Fruit fly (Drosophila melanogaster) whole organism, embryonic: ENCODE results near the gene Atox1.

Experiments used
- BtbVII ChIP-seq: fragments of 200-800 bp; sonication (Bioruptor generic); optimal IDR thresholded peaks from 3 replicates; lab custom pipeline; 2017; ENCODE audit warnings: missing biosample characterization, mild to moderate bottlenecking, missing genetic modification characterization
- CG10274 ChIP-seq: fragments of 200-800 bp; sonication (Bioruptor generic); optimal IDR thresholded peaks from 3 replicates; lab custom pipeline; 2017; ENCODE audit warnings: missing biosample characterization, mild to moderate bottlenecking, missing genetic modification characterization
- CG11695 ChIP-seq: fragments of 200-800 bp; sonication (Bioruptor generic); IDR thresholded peaks from 3 replicates; pipeline ENCODE4 v1.3.6; 2022; ENCODE audit warnings: missing biosample characterization, missing genetic modification characterization
- CG12236 ChIP-seq: fragments of 200-800 bp; sonication (Bioruptor generic); optimal IDR thresholded peaks from 2 replicates; lab custom pipeline; 2016; ENCODE audit warnings: missing biosample characterization, missing genetic modification characterization
- CG12659 ChIP-seq: fragments of 200-800 bp; sonication (Bioruptor generic); optimal IDR thresholded peaks from 3 replicates; lab custom pipeline; 2017; ENCODE audit warnings: mild to moderate bottlenecking, missing biosample characterization, missing genetic modification reagents, missing genetic modification characterization
- CG12744 ChIP-seq: fragments of 200-800 bp; sonication (Bioruptor generic); optimal IDR thresholded peaks from 2 replicates; lab custom pipeline; 2016; ENCODE audit warnings: missing biosample characterization, missing genetic modification characterization
- CG12769 ChIP-seq: fragments of 200-800 bp; sonication (Bioruptor generic); optimal IDR thresholded peaks from 2 replicates; lab custom pipeline; 2019; ENCODE audit warnings: missing biosample characterization, mild to moderate bottlenecking, missing genetic modification characterization, moderate library complexity
- CG14050 ChIP-seq: fragments of 200-800 bp; sonication (Bioruptor generic); IDR thresholded peaks from 3 replicates; pipeline ENCODE4 v1.3.6; 2022; ENCODE audit warnings: missing biosample characterization, missing genetic modification characterization
- CG14667 ChIP-seq: fragments of 200-800 bp; sonication (Bioruptor generic); IDR thresholded peaks from 2 replicates; pipeline ENCODE4 v1.3.6; 2022; ENCODE audit warnings: missing biosample characterization, missing genetic modification characterization
- CG14710 ChIP-seq: fragments of 200-800 bp; sonication (Bioruptor generic); optimal IDR thresholded peaks from 3 replicates; lab custom pipeline; 2019; ENCODE audit warnings: missing biosample characterization, mild to moderate bottlenecking, missing genetic modification characterization, moderate library complexity
- CG14860 ChIP-seq: fragments of 200-800 bp; sonication (Bioruptor generic); IDR thresholded peaks from 3 replicates; pipeline ENCODE4 v1.3.6; 2022; ENCODE audit warnings: missing biosample characterization, missing genetic modification characterization; ENCODE audit not compliant: partially characterized antibody
- CG15479 ChIP-seq: fragments of 200-800 bp; sonication (Bioruptor generic); optimal IDR thresholded peaks from 3 replicates; lab custom pipeline; 2019; ENCODE audit warnings: missing biosample characterization, mild to moderate bottlenecking, missing genetic modification characterization, moderate library complexity
- CG15601 ChIP-seq: fragments of 200-800 bp; sonication (Bioruptor generic); optimal IDR thresholded peaks from 3 replicates; lab custom pipeline; 2019; ENCODE audit warnings: missing biosample characterization, mild to moderate bottlenecking, missing genetic modification characterization, moderate library complexity
- CG16779 ChIP-seq: fragments of 200-800 bp; sonication (Bioruptor generic); IDR thresholded peaks from 2 replicates; pipeline ENCODE4 v1.3.6; 2022; ENCODE audit warnings: missing biosample characterization, missing genetic modification characterization
- CG16813 ChIP-seq: fragments of 200-800 bp; sonication (Bioruptor generic); IDR thresholded peaks from 3 replicates; pipeline ENCODE4 v1.3.6; 2022; ENCODE audit warnings: missing biosample characterization, missing genetic modification characterization; ENCODE audit not compliant: partially characterized antibody
- CG18476 ChIP-seq: fragments of 200-800 bp; sonication (Bioruptor generic); optimal IDR thresholded peaks from 2 replicates; lab custom pipeline; 2016; ENCODE audit warnings: missing biosample characterization, mild to moderate bottlenecking, missing genetic modification characterization
- CG2678 ChIP-seq: fragments of 200-800 bp; sonication (Bioruptor generic); optimal IDR thresholded peaks from 3 replicates; lab custom pipeline; 2019; ENCODE audit warnings: missing biosample characterization, mild to moderate bottlenecking, missing genetic modification characterization, moderate library complexity
- CG33213 ChIP-seq: fragments of 200-800 bp; sonication (Bioruptor generic); optimal IDR thresholded peaks from 3 replicates; lab custom pipeline; 2016; ENCODE audit warnings: missing biosample characterization, missing genetic modification characterization
- CG3995 ChIP-seq: fragments of 200-800 bp; sonication (Bioruptor generic); optimal IDR thresholded peaks from 3 replicates; lab custom pipeline; 2016; ENCODE audit warnings: missing biosample characterization, missing genetic modification characterization
- CG42726 ChIP-seq: fragments of 200-800 bp; sonication (Bioruptor generic); IDR thresholded peaks from 2 replicates; pipeline ENCODE4 v1.3.6; 2022; ENCODE audit warnings: missing biosample characterization, missing genetic modification characterization; ENCODE audit not compliant: partially characterized antibody
- CG4328 ChIP-seq: fragments of 200-800 bp; sonication (Bioruptor generic); optimal IDR thresholded peaks from 3 replicates; lab custom pipeline; 2017; ENCODE audit warnings: missing biosample characterization, missing genetic modification reagents, missing genetic modification characterization
- CG5180 ChIP-seq: fragments of 200-800 bp; sonication (Bioruptor generic); optimal IDR thresholded peaks from 3 replicates; lab custom pipeline; 2017; ENCODE audit warnings: missing biosample characterization, missing genetic modification characterization, mild to moderate bottlenecking, moderate library complexity, missing genetic modification reagents
- CG6765 ChIP-seq: fragments of 200-800 bp; sonication (Bioruptor generic); optimal IDR thresholded peaks from 3 replicates; lab custom pipeline; 2017; ENCODE audit warnings: missing biosample characterization, mild to moderate bottlenecking, missing genetic modification characterization
- CG7556 ChIP-seq: fragments of 200-800 bp; sonication (Bioruptor generic); optimal IDR thresholded peaks from 2 replicates; lab custom pipeline; 2017; ENCODE audit warnings: missing biosample characterization, mild to moderate bottlenecking, missing genetic modification characterization
- CG7928 ChIP-seq: fragments of 200-800 bp; sonication (Bioruptor generic); optimal IDR thresholded peaks from 2 replicates; lab custom pipeline; 2017; ENCODE audit warnings: missing biosample characterization, mild to moderate bottlenecking, missing genetic modification characterization
- CG8089 ChIP-seq: fragments of 200-800 bp; sonication (Bioruptor generic); optimal IDR thresholded peaks from 3 replicates; lab custom pipeline; 2016; ENCODE audit warnings: missing biosample characterization, missing genetic modification characterization
- CG9437 ChIP-seq: fragments of 200-800 bp; sonication (Bioruptor generic); optimal IDR thresholded peaks from 2 replicates; lab custom pipeline; 2018; ENCODE audit warnings: missing biosample characterization, mild to moderate bottlenecking, missing genetic modification characterization
- CG9932 ChIP-seq: fragments of 200-800 bp; sonication (Bioruptor generic); IDR thresholded peaks from 2 replicates; pipeline ENCODE4 v1.3.6; 2022; ENCODE audit warnings: missing biosample characterization, missing genetic modification characterization
- Camta ChIP-seq: fragments of 200-800 bp; sonication (Bioruptor generic); optimal IDR thresholded peaks from 2 replicates; lab custom pipeline; 2016; ENCODE audit warnings: missing biosample characterization, missing genetic modification characterization
- Doc3 ChIP-seq: fragments of 200-800 bp; sonication (Bioruptor generic); IDR thresholded peaks from 3 replicates; pipeline ENCODE4 v1.3.6; 2022; ENCODE audit warnings: missing biosample characterization, missing genetic modification characterization; ENCODE audit not compliant: partially characterized antibody
- Elba2 ChIP-seq: fragments of 200-800 bp; sonication (Bioruptor generic); optimal IDR thresholded peaks from 3 replicates; lab custom pipeline; 2016; ENCODE audit warnings: missing biosample characterization, missing genetic modification characterization
- HHEX ChIP-seq: fragments of 200-800 bp; sonication (Bioruptor generic); optimal IDR thresholded peaks from 3 replicates; lab custom pipeline; 2017; ENCODE audit warnings: missing biosample characterization, mild to moderate bottlenecking, missing genetic modification characterization, missing genetic modification reagents
- Oaz ChIP-seq: fragments of 200-800 bp; sonication (Bioruptor generic); IDR thresholded peaks from 2 replicates; pipeline ENCODE4 v1.3.6; 2022; ENCODE audit warnings: missing biosample characterization, missing genetic modification characterization
- Sox102F ChIP-seq: fragments of 200-800 bp; sonication (Bioruptor generic); optimal IDR thresholded peaks from 2 replicates; lab custom pipeline; 2018; ENCODE audit warnings: missing biosample characterization, mild to moderate bottlenecking, missing genetic modification characterization, moderate library complexity
- cato ChIP-seq: fragments of 200-800 bp; sonication (Bioruptor generic); optimal IDR thresholded peaks from 2 replicates; lab custom pipeline; 2016; ENCODE audit warnings: missing biosample characterization, missing genetic modification characterization, borderline replicate concordance
- chinmo ChIP-seq: fragments of 200-800 bp; sonication (Bioruptor generic); IDR thresholded peaks from 4 replicates; pipeline ENCODE4 v1.3.6; 2022; ENCODE audit warnings: missing biosample characterization, missing genetic modification characterization; ENCODE audit not compliant: partially characterized antibody
- eyg ChIP-seq: fragments of 200-800 bp; sonication (Bioruptor generic); optimal IDR thresholded peaks from 3 replicates; lab custom pipeline; 2016; ENCODE audit warnings: missing biosample characterization, missing genetic modification characterization
- fd64A ChIP-seq: fragments of 200-800 bp; sonication (Bioruptor generic); optimal IDR thresholded peaks from 3 replicates; lab custom pipeline; 2018; ENCODE audit warnings: missing biosample characterization, mild to moderate bottlenecking, missing genetic modification characterization
- fru ChIP-seq: fragments of >200 bp; optimal IDR thresholded peaks from 2 replicates; lab custom pipeline; 2017
- inv ChIP-seq: fragments of 200-800 bp; sonication (Bioruptor generic); IDR thresholded peaks from 2 replicates; pipeline ENCODE4 v1.3.6; 2022; ENCODE audit warnings: missing biosample characterization, missing genetic modification characterization; ENCODE audit not compliant: partially characterized antibody
- jing ChIP-seq: fragments of 200-800 bp; sonication (Bioruptor generic); optimal IDR thresholded peaks from 2 replicates; lab custom pipeline; 2018; ENCODE audit warnings: missing biosample characterization, mild to moderate bottlenecking, missing genetic modification characterization
- lab ChIP-seq: fragments of 200-800 bp; sonication (Bioruptor generic); optimal IDR thresholded peaks from 3 replicates; lab custom pipeline; 2017; ENCODE audit warnings: missing biosample characterization, missing genetic modification characterization, mild to moderate bottlenecking, moderate library complexity, missing genetic modification reagents
- oc ChIP-seq: fragments of 200-800 bp; sonication (Bioruptor generic); optimal IDR thresholded peaks from 2 replicates; lab custom pipeline; 2018; ENCODE audit warnings: missing biosample characterization, mild to moderate bottlenecking, missing genetic modification characterization, moderate library complexity
- odd ChIP-seq: fragments of 200-800 bp; sonication (Bioruptor generic); optimal IDR thresholded peaks from 2 replicates; lab custom pipeline; 2017; ENCODE audit warnings: missing biosample characterization, mild to moderate bottlenecking, missing genetic modification characterization
- sens-2 ChIP-seq: fragments of 200-800 bp; sonication (Bioruptor generic); IDR thresholded peaks from 2 replicates; pipeline ENCODE4 v1.3.6; 2022; ENCODE audit warnings: missing biosample characterization, missing genetic modification characterization
- slou ChIP-seq: fragments of 200-800 bp; sonication (Bioruptor generic); optimal IDR thresholded peaks from 3 replicates; lab custom pipeline; 2016; ENCODE audit warnings: missing biosample characterization, missing genetic modification characterization
- sob ChIP-seq: fragments of 200-800 bp; sonication (Bioruptor generic); IDR thresholded peaks from 2 replicates; pipeline ENCODE4 v1.3.6; 2022; ENCODE audit warnings: missing biosample characterization, missing genetic modification characterization
- tio ChIP-seq: fragments of 200-800 bp; sonication (Bioruptor generic); optimal IDR thresholded peaks from 2 replicates; lab custom pipeline; 2017; ENCODE audit warnings: missing biosample characterization, missing genetic modification characterization, inconsistent platforms
- toy ChIP-seq: fragments of 200-800 bp; sonication (Bioruptor generic); IDR thresholded peaks from 2 replicates; pipeline ENCODE4 v1.3.6; 2022; ENCODE audit warnings: missing biosample characterization, missing genetic modification characterization
- trh ChIP-seq: fragments of 200-800 bp; sonication (Bioruptor generic); optimal IDR thresholded peaks from 2 replicates; lab custom pipeline; 2016; ENCODE audit warnings: missing biosample characterization, missing genetic modification characterization
- z ChIP-seq: fragments of 200-800 bp; sonication (Bioruptor generic); IDR thresholded peaks from 3 replicates; pipeline ENCODE4 v1.3.6; 2022; ENCODE audit warnings: missing biosample characterization, missing genetic modification characterization

Gene Atox1

dm6 chr3L:21604265-21604664 is 36.5 kb upstream of the Atox1 start (continued):
- TF ChIP-seq sens-2 (GFP tag; lab: Robert Waterston, UW) = no peak
- no peak for TF ChIP-seq inv (GFP tag; lab: Robert Waterston, UW)
- no peak for TF ChIP-seq cato (GFP tag; lab: Kevin White, UChicago)
- peak; percentile 1 for TF ChIP-seq slou (GFP tag; lab: Kevin White, UChicago)
- TF ChIP-seq fd64A (GFP tag; lab: Kevin White, UChicago) = no peak
- no peak for TF ChIP-seq chinmo (GFP tag; lab: Robert Waterston, UW)
- peak; percentile 47 for TF ChIP-seq Elba2 (GFP tag; lab: Kevin White, UChicago)
- TF ChIP-seq CG12236 (GFP tag; lab: Kevin White, UChicago) = peak; percentile 2
- TF ChIP-seq eyg (GFP tag; lab: Kevin White, UChicago) = no peak
- peak; percentile 85 for TF ChIP-seq CG33213 (GFP tag; lab: Kevin White, UChicago)
- no peak for TF ChIP-seq CG10274 (GFP tag; lab: Kevin White, UChicago)
- no peak for TF ChIP-seq HHEX (GFP tag; lab: Kevin White, UChicago)
- no peak for TF ChIP-seq CG14667 (GFP tag; lab: Robert Waterston, UW)
- TF ChIP-seq CG15479 = no peak
- no peak for TF ChIP-seq z (GFP tag; lab: Robert Waterston, UW)
- peak; percentile 32 for TF ChIP-seq CG14710 (tag; lab: Kevin White, UChicago)
- TF ChIP-seq Camta = peak; percentile 66
- 0 out of 2 replicates have a peak, but pooled peaks have one; percentile 11 for TF ChIP-seq Oaz (GFP tag; lab: Robert Waterston, UW)
- no peak for TF ChIP-seq CG14050 (GFP tag; lab: Robert Waterston, UW)
- TF ChIP-seq CG7928 = no peak
- TF ChIP-seq CG18476 = no peak
- peak; percentile 13 for TF ChIP-seq jing (GFP tag; lab: Kevin White, UChicago)
- peak; percentile 73 for TF ChIP-seq CG9932 (GFP tag; lab: Robert Waterston, UW)
- no peak for TF ChIP-seq Doc3 (GFP tag; lab: Robert Waterston, UW)
- peak; percentile 67 for TF ChIP-seq CG12744 (GFP tag; lab: Kevin White, UChicago)
- no peak for TF ChIP-seq CG2678
- TF ChIP-seq CG16813 = peak; percentile 54; the same call in 2 of the 3 replicates
- no peak for TF ChIP-seq CG4328
- TF ChIP-seq CG15601 (tag; lab: Kevin White, UChicago) = peak; percentile 19
- no peak for TF ChIP-seq CG12769 (tag; lab: Kevin White, UChicago)
- TF ChIP-seq CG11695 (GFP tag; lab: Robert Waterston, UW) = no peak
- no peak for TF ChIP-seq oc (tag; lab: Kevin White, UChicago)
- TF ChIP-seq CG5180 (GFP tag; lab: Kevin White, UChicago) = no peak
- TF ChIP-seq CG8089 (GFP tag; lab: Kevin White, UChicago) = peak; percentile 79
- no peak for TF ChIP-seq BtbVII
- no peak for TF ChIP-seq CG14860 (GFP tag; lab: Robert Waterston, UW)
- TF ChIP-seq odd (GFP tag; lab: Kevin White, UChicago) = no peak
- no peak for TF ChIP-seq fru
- TF ChIP-seq Sox102F (GFP tag; lab: Kevin White, UChicago) = no peak
- TF ChIP-seq CG6765 = no peak
- no peak for TF ChIP-seq toy
- TF ChIP-seq CG16779 (GFP tag; lab: Robert Waterston, UW) = 0 out of 2 replicates have a peak, but pooled peaks have one; percentile 60
- TF ChIP-seq tio (GFP tag; lab: Kevin White, UChicago) = peak; percentile 17
- no peak for TF ChIP-seq CG3995 (GFP tag; lab: Kevin White, UChicago)
- TF ChIP-seq lab = no peak
- TF ChIP-seq CG42726 = peak; percentile 84
- TF ChIP-seq CG9437 (GFP tag; lab: Kevin White, UChicago) = no peak
- TF ChIP-seq trh (GFP tag; lab: Kevin White, UChicago) = peak; percentile 39
- no peak for TF ChIP-seq CG7556 (GFP tag; lab: Kevin White, UChicago)
- peak; percentile 73 for TF ChIP-seq sob
- no peak for TF ChIP-seq CG12659 (GFP tag; lab: Kevin White, UChicago)
